Worm (Caenorhabditis elegans) whole organism, late embryonic: Measurements from ENCODE around the gene manf-1.

Experiments used
- K09A11.1 ChIP-seq: sonication (generic microtip); optimal IDR thresholded peaks from 2 replicates; lab custom pipeline; 2017; ENCODE audit warnings: antibody characterized with exemption, mild to moderate bottlenecking, missing genetic modification characterization, missing compliant biosample characterization; ENCODE audit not compliant: insufficient read depth
- elt-2 ChIP-seq: sonication (generic microtip); optimal IDR thresholded peaks from 2 replicates; lab custom pipeline; 2016; ENCODE audit warnings: missing genetic modification reagents, missing genetic modification characterization, missing compliant biosample characterization
- nhr-11 ChIP-seq: fragments of 150-350 bp; optimal IDR thresholded peaks from 2 replicates; lab custom pipeline; 2014; ENCODE audit warnings: missing biosample characterization, missing genetic modification characterization
- ref-2 ChIP-seq: sonication (generic microtip); optimal IDR thresholded peaks from 2 replicates; lab custom pipeline; 2016; ENCODE audit warnings: missing genetic modification characterization, missing compliant biosample characterization
- unc-55 ChIP-seq: sonication (generic microtip); optimal IDR thresholded peaks from 2 replicates; lab custom pipeline; 2017; ENCODE audit warnings: missing biosample characterization, missing genetic modification reagents, missing genetic modification characterization

DNA sequence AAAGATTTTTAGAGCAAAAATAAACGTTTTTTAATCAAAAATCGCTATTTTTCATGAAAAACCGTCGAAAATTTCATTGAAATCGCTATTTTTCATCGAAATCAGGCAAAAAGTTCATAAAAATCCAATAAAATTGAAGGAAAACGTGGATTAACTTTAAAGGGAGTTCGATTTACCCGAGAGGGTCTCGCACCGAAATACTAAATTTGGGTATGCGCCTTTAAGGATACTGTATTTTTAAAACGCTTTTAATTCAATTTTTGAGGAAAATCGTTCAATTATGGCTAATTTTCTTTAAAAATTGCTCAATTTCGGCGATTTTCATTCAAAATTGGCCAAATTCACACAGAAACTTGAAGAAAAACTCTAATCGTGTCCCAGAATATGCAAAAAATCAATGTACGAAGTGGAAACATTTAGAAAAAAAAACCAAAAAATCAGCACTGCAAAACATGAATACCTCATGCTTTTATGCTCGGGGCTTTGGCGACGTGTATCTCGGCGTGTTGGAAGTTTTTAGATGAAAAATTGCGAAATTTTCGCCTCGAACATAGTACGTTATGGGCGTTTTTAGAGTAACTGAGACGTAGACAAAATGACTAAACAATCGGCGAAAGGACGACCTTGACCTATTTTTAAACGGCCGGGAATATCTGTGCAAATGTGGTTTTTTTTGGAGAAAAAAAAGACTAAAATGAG is 35.3 kb downstream of the manf-1 start:
- no peak for TF ChIP-seq elt-2 (tag; lab: Kevin White, UChicago)
- no peak for TF ChIP-seq nhr-11 (tag; lab: Kevin White, UChicago)
- TF ChIP-seq ref-2 (tag; lab: Kevin White, UChicago): no peak
- TF ChIP-seq unc-55 (GFP tag; lab: Kevin White, UChicago): no peak
- no peak for TF ChIP-seq K09A11.1 (tag; lab: Kevin White, UChicago)
